Worm (Caenorhabditis elegans) whole organism, early embryonic: ENCODE measurements around the gene gos-28.

Experiments used
- B0310.2 ChIP-seq: sonication (generic microtip); optimal IDR thresholded peaks from 2 replicates; lab custom pipeline; 2016; ENCODE audit warnings: mild to moderate bottlenecking, missing genetic modification characterization, missing compliant biosample characterization
- F13C5.2 ChIP-seq: sonication (generic microtip); optimal IDR thresholded peaks from 2 replicates; lab custom pipeline; 2017; ENCODE audit warnings: mild to moderate bottlenecking, missing genetic modification characterization, inconsistent platforms, missing compliant biosample characterization
- aly-1 ChIP-seq: sonication (generic microtip); optimal IDR thresholded peaks from 2 replicates; lab custom pipeline; 2016; ENCODE audit warnings: missing genetic modification characterization, missing compliant biosample characterization
- ama-1 ChIP-seq: fragments of 150-350 bp; optimal IDR thresholded peaks from 2 replicates; lab custom pipeline; 2014
- ceh-13 ChIP-seq: fragments of 200-800 bp; sonication (Bioruptor generic); optimal IDR thresholded peaks from 2 replicates; lab custom pipeline; 2018; ENCODE audit warnings: mild to moderate bottlenecking, missing genetic modification characterization, missing compliant biosample characterization
- ceh-36 ChIP-seq: sonication (generic microtip); optimal IDR thresholded peaks from 2 replicates; lab custom pipeline; 2016; ENCODE audit warnings: missing genetic modification characterization, inconsistent platforms, missing compliant biosample characterization
- ets-7 ChIP-seq: sonication (generic microtip); optimal IDR thresholded peaks from 2 replicates; lab custom pipeline; 2016; ENCODE audit warnings: missing genotype, missing genetic modification characterization, missing compliant biosample characterization
- flt-1 ChIP-seq: fragments of 200-800 bp; sonication (Bioruptor generic); IDR thresholded peaks from 2 replicates; pipeline ENCODE4 v1.3.6; 2022; ENCODE audit warnings: missing genetic modification characterization, missing compliant biosample characterization
- hmbx-1 ChIP-seq: sonication (generic microtip); optimal IDR thresholded peaks from 2 replicates; lab custom pipeline; 2016; ENCODE audit warnings: mild to moderate bottlenecking, missing genetic modification characterization, missing compliant biosample characterization
- hmg-4 ChIP-seq: fragments of 200-800 bp; sonication (Bioruptor generic); optimal IDR thresholded peaks from 2 replicates; lab custom pipeline; 2018; ENCODE audit warnings: mild to moderate bottlenecking, missing genetic modification characterization, missing compliant biosample characterization
- hnd-1 ChIP-seq: sonication (generic microtip); optimal IDR thresholded peaks from 2 replicates; lab custom pipeline; 2016; ENCODE audit warnings: missing genetic modification characterization, missing compliant biosample characterization
- pes-1 ChIP-seq: fragments of 200-800 bp; sonication (Bioruptor generic); IDR thresholded peaks from 2 replicates; pipeline ENCODE4 v1.3.6; 2022; ENCODE audit warnings: missing genetic modification reagents, missing genetic modification characterization, missing compliant biosample characterization
- scrt-1 ChIP-seq: fragments of 200-800 bp; sonication (Bioruptor generic); IDR thresholded peaks from 2 replicates; pipeline ENCODE4 v1.3.6; 2022; ENCODE audit warnings: missing genetic modification characterization, missing compliant biosample characterization
- sea-1 ChIP-seq: fragments of 200-800 bp; sonication (Bioruptor generic); conservative IDR thresholded peaks from 2 replicates; pipeline ENCODE4 v1.3.6; 2022; ENCODE audit warnings: missing genetic modification characterization, missing compliant biosample characterization
- tbx-11 ChIP-seq: fragments of 200-800 bp; sonication (Bioruptor generic); IDR thresholded peaks from 2 replicates; pipeline ENCODE4 v1.3.6; 2022; ENCODE audit warnings: missing genetic modification characterization, missing compliant biosample characterization
- tbx-37 ChIP-seq: fragments of 200-800 bp; sonication (Bioruptor generic); conservative IDR thresholded peaks from 2 replicates; pipeline ENCODE4 v1.3.6; 2022; ENCODE audit warnings: missing genetic modification reagents, missing genetic modification characterization, missing compliant biosample characterization
- tra-4 ChIP-seq: sonication (generic microtip); optimal IDR thresholded peaks from 2 replicates; lab custom pipeline; 2017; ENCODE audit warnings: missing genetic modification characterization, missing compliant biosample characterization

The gos-28 gene

DNA sequence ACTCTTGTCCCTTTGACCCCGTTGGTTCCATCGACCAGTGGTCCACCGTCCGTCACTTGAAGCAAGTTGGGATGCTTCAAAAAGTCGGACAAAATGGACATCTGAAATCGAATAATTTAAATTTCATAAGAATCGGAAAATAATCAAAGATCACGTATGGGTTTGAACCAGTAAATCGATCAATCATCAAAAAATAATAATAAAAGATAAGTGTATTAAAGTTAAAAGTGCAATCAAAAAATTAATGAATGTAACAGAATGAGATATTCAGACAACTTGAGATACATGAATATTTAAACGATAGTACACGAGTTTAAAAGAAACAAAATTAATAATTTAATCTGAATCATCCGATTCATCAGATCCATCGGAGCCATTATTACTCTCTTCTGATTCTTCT is 30.0 kb upstream of the gos-28 start, which contains the start of gene T20B12.7:
TSS of gene T20B12.7 (minus strand) at position 101 of the 400 bp plus-strand sequence.
- no peak for TF ChIP-seq B0310.2 (tag; lab: Kevin White, UChicago)
- TF ChIP-seq sea-1 (GFP tag; lab: Robert Waterston, UW), result no peak
- TF ChIP-seq flt-1 (GFP tag; lab: Robert Waterston, UW), result no peak
- no peak for TF ChIP-seq ceh-36 (tag; lab: Kevin White, UChicago)
- TF ChIP-seq scrt-1 (GFP tag; lab: Robert Waterston, UW), result no peak
- TF ChIP-seq hnd-1 (tag; lab: Kevin White, UChicago), result no peak
- no peak for TF ChIP-seq tra-4
- no peak for TF ChIP-seq hmg-4 (GFP tag; lab: Kevin White, UChicago)
- no peak for TF ChIP-seq pes-1 (GFP tag; lab: Robert Waterston, UW)
- TF ChIP-seq tbx-11 (GFP tag; lab: Robert Waterston, UW), result no peak
- no peak for TF ChIP-seq ceh-13 (GFP tag; lab: Kevin White, UChicago)
- TF ChIP-seq ets-7 (tag; lab: Kevin White, UChicago), result no peak
- TF ChIP-seq ama-1 (lab: Kevin White, UChicago), result no peak
- TF ChIP-seq tbx-37 (GFP tag; lab: Robert Waterston, UW), result no peak
- no peak for TF ChIP-seq aly-1 (tag; lab: Kevin White, UChicago)
- no peak for TF ChIP-seq F13C5.2 (tag; lab: Kevin White, UChicago)
- no peak for TF ChIP-seq hmbx-1 (tag; lab: Kevin White, UChicago)

DNA sequence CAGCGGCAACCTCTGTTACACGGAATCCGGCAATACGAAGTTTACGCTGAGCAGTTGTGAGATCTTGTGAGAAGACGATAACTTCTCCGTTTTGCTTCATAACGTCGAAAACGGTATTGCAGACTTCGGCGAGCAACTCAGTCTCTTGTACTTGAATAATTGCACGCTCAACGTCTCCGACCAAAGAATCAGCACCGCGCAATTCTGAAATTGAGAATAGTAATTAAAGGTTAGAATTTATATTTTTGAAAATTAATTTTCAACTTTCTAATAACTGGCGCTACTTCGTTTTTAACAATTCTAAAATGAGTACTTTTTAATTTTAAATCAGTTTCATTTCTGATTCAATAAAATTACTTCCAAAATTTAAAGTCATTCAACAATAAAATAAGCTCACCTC is 29.5 kb upstream of the gos-28 start:
- TF ChIP-seq tbx-37 (GFP tag; lab: Robert Waterston, UW) (no peak), F13C5.2 (tag; lab: Kevin White, UChicago) (no peak), hnd-1 (tag; lab: Kevin White, UChicago) (no peak), scrt-1 (GFP tag; lab: Robert Waterston, UW) (no peak), hmg-4 (GFP tag; lab: Kevin White, UChicago) (peak; percentile 15), ets-7 (tag; lab: Kevin White, UChicago) (no peak), tbx-11 (GFP tag; lab: Robert Waterston, UW) (no peak)

ce11 chrIII:7376143-7376802 is 27.3 kb upstream of the gos-28 start:
- TF ChIP-seq hmg-4 (GFP tag; lab: Kevin White, UChicago), result peak; percentile 86
- TF ChIP-seq B0310.2 (tag; lab: Kevin White, UChicago), result no peak

- no peak for TF ChIP-seq B0310.2 (tag; lab: Kevin White, UChicago)
- no peak for TF ChIP-seq tbx-11 (GFP tag; lab: Robert Waterston, UW)
- no peak for TF ChIP-seq hmbx-1 (tag; lab: Kevin White, UChicago)
- no peak for TF ChIP-seq tbx-37 (GFP tag; lab: Robert Waterston, UW)
- no peak for TF ChIP-seq ama-1 (lab: Kevin White, UChicago)
- TF ChIP-seq ceh-13 (GFP tag; lab: Kevin White, UChicago), result no peak
- no peak for TF ChIP-seq ets-7 (tag; lab: Kevin White, UChicago)
- no peak for TF ChIP-seq tra-4
- no peak for TF ChIP-seq flt-1 (GFP tag; lab: Robert Waterston, UW)
- TF ChIP-seq ceh-36 (tag; lab: Kevin White, UChicago), result no peak
- TF ChIP-seq F13C5.2 (tag; lab: Kevin White, UChicago), result no peak
- no peak for TF ChIP-seq hnd-1 (tag; lab: Kevin White, UChicago)
- TF ChIP-seq pes-1 (GFP tag; lab: Robert Waterston, UW), result no peak
- no peak for TF ChIP-seq sea-1 (GFP tag; lab: Robert Waterston, UW)
- TF ChIP-seq hmg-4 (GFP tag; lab: Kevin White, UChicago), result no peak
- TF ChIP-seq aly-1 (tag; lab: Kevin White, UChicago), result no peak
Measured at ce11 chrIII:7375434-7375833, 26.5 kb upstream of the gos-28 start.

ce11 chrIII:7374681-7375271 is 25.8 kb upstream of the gos-28 start, which contains the start of gene mml-1:
mml-1 (minus strand) TSS chrIII:7374731.
- TF ChIP-seq ama-1 (lab: Kevin White, UChicago), result no peak
- no peak for TF ChIP-seq F13C5.2 (tag; lab: Kevin White, UChicago)
- no peak for TF ChIP-seq flt-1 (GFP tag; lab: Robert Waterston, UW)
- no peak for TF ChIP-seq hnd-1 (tag; lab: Kevin White, UChicago)
- TF ChIP-seq tra-4, result no peak
- TF ChIP-seq tbx-37 (GFP tag; lab: Robert Waterston, UW), result no peak
- no peak for TF ChIP-seq aly-1 (tag; lab: Kevin White, UChicago)
- TF ChIP-seq hmg-4 (GFP tag; lab: Kevin White, UChicago), result no peak
- TF ChIP-seq scrt-1 (GFP tag; lab: Robert Waterston, UW), result no peak

ce11 chrIII:7373802-7374435 is 24.9 kb upstream of the gos-28 start:
- TF ChIP-seq tbx-11 (GFP tag; lab: Robert Waterston, UW) (no peak), ets-7 (tag; lab: Kevin White, UChicago) (no peak), hmbx-1 (tag; lab: Kevin White, UChicago) (no peak), hnd-1 (tag; lab: Kevin White, UChicago) (no peak), ceh-36 (tag; lab: Kevin White, UChicago) (no peak), flt-1 (GFP tag; lab: Robert Waterston, UW) (no peak), sea-1 (GFP tag; lab: Robert Waterston, UW) (no peak), aly-1 (tag; lab: Kevin White, UChicago) (no peak), hmg-4 (GFP tag; lab: Kevin White, UChicago) (no peak), ceh-13 (GFP tag; lab: Kevin White, UChicago) (no peak), F13C5.2 (tag; lab: Kevin White, UChicago) (no peak), ama-1 (lab: Kevin White, UChicago) (no peak), tbx-37 (GFP tag; lab: Robert Waterston, UW) (no peak), scrt-1 (GFP tag; lab: Robert Waterston, UW) (no peak), B0310.2 (tag; lab: Kevin White, UChicago) (no peak)
